Worm (Caenorhabditis elegans) whole organism, young adult: ENCODE results near the gene ins-10.
A peak's percentile ranks its signal among the peaks of the same experiment; 100 is the strongest.

Experiments used
- B0261.1 ChIP-seq: sonication (generic microtip); optimal IDR thresholded peaks from 2 replicates; lab custom pipeline; 2016; ENCODE audit warnings: mild to moderate bottlenecking, missing genetic modification characterization, moderate library complexity, missing compliant biosample characterization
- C17E4.6 ChIP-seq: fragments of 200-800 bp; sonication (Bioruptor generic); IDR thresholded peaks from 2 replicates; pipeline ENCODE4 v1.3.6; 2022; ENCODE audit warnings: missing genetic modification reagents, missing genetic modification characterization, missing compliant biosample characterization
- F10E7.11 ChIP-seq: sonication (generic microtip); optimal IDR thresholded peaks from 2 replicates; lab custom pipeline; 2017; ENCODE audit warnings: mild to moderate bottlenecking, missing genetic modification characterization, moderate library complexity, missing compliant biosample characterization
- F33H1.4 ChIP-seq: fragments of 200-800 bp; sonication (Bioruptor generic); IDR thresholded peaks from 2 replicates; pipeline ENCODE4 v1.3.6; 2022; ENCODE audit warnings: missing genetic modification reagents, missing genetic modification characterization, missing compliant biosample characterization
- F39B2.1 ChIP-seq: fragments of 200-800 bp; sonication (Bioruptor generic); IDR thresholded peaks from 2 replicates; pipeline ENCODE4 v1.3.6; 2022; ENCODE audit warnings: missing genetic modification reagents, missing genetic modification characterization, missing compliant biosample characterization
- Y53F4B.3 ChIP-seq: fragments of 200-800 bp; sonication (Bioruptor generic); IDR thresholded peaks from 2 replicates; pipeline ENCODE4 v1.3.6; 2022; ENCODE audit warnings: missing genetic modification reagents, missing genetic modification characterization, missing compliant biosample characterization
- Y53G8AR.9 ChIP-seq: fragments of 200-800 bp; sonication (Bioruptor generic); conservative IDR thresholded peaks from 2 replicates; pipeline ENCODE4 v1.3.6; 2022; ENCODE audit warnings: missing genetic modification reagents, missing genetic modification characterization, missing compliant biosample characterization
- Y67H2A.10 ChIP-seq: fragments of 200-800 bp; sonication (Bioruptor generic); conservative IDR thresholded peaks from 2 replicates; pipeline ENCODE4 v1.3.6; 2022; ENCODE audit warnings: missing genetic modification reagents, missing genetic modification characterization, missing compliant biosample characterization
- ama-1 ChIP-seq, 3 experiments: fragments of 150-350 bp in 1 of 3; sonication (generic microtip) in 2 of 3; optimal IDR thresholded peaks; 2 replicates each; lab custom pipeline; 2014 to 2018; ENCODE audit warnings: missing biosample characterization in 2 of 3, missing genetic modification characterization in 2 of 3, missing genetic modification reagents in 2 of 3
- atf-7 ChIP-seq: sonication (generic microtip); optimal IDR thresholded peaks from 2 replicates; lab custom pipeline; 2017; ENCODE audit warnings: mild to moderate bottlenecking, missing genetic modification characterization, missing compliant biosample characterization
- athp-1 ChIP-seq: sonication (generic microtip); optimal IDR thresholded peaks from 2 replicates; lab custom pipeline; 2017; ENCODE audit warnings: mild to moderate bottlenecking, missing genetic modification characterization, missing compliant biosample characterization
- attf-5 ChIP-seq: fragments of 200-800 bp; sonication (Bioruptor generic); optimal IDR thresholded peaks from 2 replicates; lab custom pipeline; 2018; ENCODE audit warnings: mild to moderate bottlenecking, missing genetic modification characterization, missing compliant biosample characterization
- ccch-3 ChIP-seq: fragments of 200-800 bp; sonication (Bioruptor generic); optimal IDR thresholded peaks from 2 replicates; lab custom pipeline; 2018; ENCODE audit warnings: mild to moderate bottlenecking, missing genetic modification characterization, missing compliant biosample characterization
- cebp-1 ChIP-seq, 2 experiments: fragments of 200-800 bp in 1 of 2; sonication (Bioruptor generic) in 1 of 2; sonication (generic microtip) in 1 of 2; IDR thresholded peaks in 1 of 2; optimal IDR thresholded peaks in 1 of 2; 2 replicates each; pipeline versions ENCODE4 v1.3.6 to Lab custom; 2017 to 2022; ENCODE audit warnings: missing compliant biosample characterization in 2 of 2, missing genetic modification characterization in 2 of 2, mild to moderate bottlenecking in 1 of 2, missing genetic modification reagents in 1 of 2, moderate library complexity in 1 of 2
- ceh-100 ChIP-seq: fragments of 200-800 bp; sonication (Bioruptor generic); IDR thresholded peaks from 2 replicates; pipeline ENCODE4 v1.3.6; 2022; ENCODE audit warnings: missing genetic modification reagents, missing genetic modification characterization, missing compliant biosample characterization
- ceh-27 ChIP-seq: fragments of 200-800 bp; sonication (Bioruptor generic); optimal IDR thresholded peaks from 2 replicates; lab custom pipeline; 2018; ENCODE audit warnings: mild to moderate bottlenecking, missing genetic modification characterization, moderate library complexity, missing compliant biosample characterization
- chd-7 ChIP-seq: sonication (generic microtip); optimal IDR thresholded peaks from 2 replicates; lab custom pipeline; 2016; ENCODE audit warnings: mild to moderate bottlenecking, missing genetic modification characterization, moderate library complexity, missing compliant biosample characterization
- dpff-1 ChIP-seq: sonication (generic microtip); optimal IDR thresholded peaks from 2 replicates; lab custom pipeline; 2017; ENCODE audit warnings: mild to moderate bottlenecking, missing genetic modification characterization, missing compliant biosample characterization
- egl-44 ChIP-seq: fragments of 200-800 bp; sonication (Bioruptor generic); IDR thresholded peaks from 2 replicates; pipeline ENCODE4 v1.3.6; 2022; ENCODE audit warnings: missing genetic modification reagents, missing genetic modification characterization, missing compliant biosample characterization
- ets-4 ChIP-seq: fragments of 200-800 bp; sonication (Bioruptor generic); optimal IDR thresholded peaks from 2 replicates; lab custom pipeline; 2018; ENCODE audit warnings: mild to moderate bottlenecking, missing genetic modification characterization, missing compliant biosample characterization
- hlh-12 ChIP-seq: sonication (generic microtip); optimal IDR thresholded peaks from 2 replicates; lab custom pipeline; 2016; ENCODE audit warnings: missing genetic modification characterization, missing compliant biosample characterization
- hmg-20 ChIP-seq: fragments of 200-800 bp; sonication (Bioruptor generic); IDR thresholded peaks from 2 replicates; pipeline ENCODE4 v1.3.6; 2022; ENCODE audit warnings: missing genetic modification reagents, missing genetic modification characterization, missing compliant biosample characterization
- let-607 ChIP-seq, 2 experiments: fragments of 200-800 bp in 1 of 2; sonication (Bioruptor generic) in 1 of 2; sonication (generic microtip) in 1 of 2; optimal IDR thresholded peaks; 2 replicates each; lab custom pipeline; 2016 to 2018; ENCODE audit warnings: mild to moderate bottlenecking in 2 of 2, missing compliant biosample characterization in 2 of 2, missing genetic modification characterization in 2 of 2, moderate library complexity in 2 of 2, missing genotype in 1 of 2
- lin-26 ChIP-seq: fragments of 200-800 bp; sonication (Bioruptor generic); IDR thresholded peaks from 2 replicates; pipeline ENCODE4 v1.3.6; 2022; ENCODE audit warnings: missing genetic modification reagents, missing genetic modification characterization, missing compliant biosample characterization
- lin-40 ChIP-seq: sonication (generic microtip); optimal IDR thresholded peaks from 2 replicates; lab custom pipeline; 2016; ENCODE audit warnings: missing genetic modification characterization, mild to moderate bottlenecking, missing compliant biosample characterization, missing genotype, missing genetic modification reagents
- lin-54 ChIP-seq: fragments of 200-800 bp; sonication (Bioruptor generic); optimal IDR thresholded peaks from 2 replicates; lab custom pipeline; 2018; ENCODE audit warnings: mild to moderate bottlenecking, missing genetic modification characterization, missing compliant biosample characterization
- lir-1 ChIP-seq: fragments of 200-800 bp; sonication (Bioruptor generic); conservative IDR thresholded peaks from 2 replicates; pipeline ENCODE4 v1.3.6; 2022; ENCODE audit warnings: missing genetic modification reagents, missing genetic modification characterization, missing compliant biosample characterization
- madf-10 ChIP-seq: sonication (generic microtip); optimal IDR thresholded peaks from 2 replicates; lab custom pipeline; 2016; ENCODE audit warnings: mild to moderate bottlenecking, missing genetic modification characterization, missing compliant biosample characterization
- mcd-1 ChIP-seq: fragments of 200-800 bp; sonication (Bioruptor generic); IDR thresholded peaks from 2 replicates; pipeline ENCODE4 v1.3.6; 2022; ENCODE audit warnings: missing genetic modification reagents, missing genetic modification characterization, missing compliant biosample characterization
- mxl-1 ChIP-seq: sonication (generic microtip); optimal IDR thresholded peaks from 2 replicates; lab custom pipeline; 2016; ENCODE audit warnings: missing genetic modification characterization, missing compliant biosample characterization
- nfya-2 ChIP-seq: fragments of 200-800 bp; sonication (Bioruptor generic); IDR thresholded peaks from 2 replicates; pipeline ENCODE4 v1.3.6; 2022; ENCODE audit warnings: missing genetic modification reagents, missing genetic modification characterization, missing compliant biosample characterization
- nhr-27 ChIP-seq: fragments of 200-800 bp; sonication (Bioruptor generic); optimal IDR thresholded peaks from 2 replicates; lab custom pipeline; 2018; ENCODE audit warnings: mild to moderate bottlenecking, missing genetic modification characterization, moderate library complexity, missing compliant biosample characterization
- repo-1 ChIP-seq: sonication (generic microtip); optimal IDR thresholded peaks from 2 replicates; lab custom pipeline; 2017; ENCODE audit warnings: mild to moderate bottlenecking, missing genetic modification characterization, missing compliant biosample characterization
- somi-1 ChIP-seq: fragments of 200-800 bp; sonication (Bioruptor generic); optimal IDR thresholded peaks from 2 replicates; lab custom pipeline; 2018; ENCODE audit warnings: mild to moderate bottlenecking, missing genetic modification characterization, missing compliant biosample characterization
- sptf-2 ChIP-seq: fragments of 200-800 bp; sonication (Bioruptor generic); optimal IDR thresholded peaks from 2 replicates; lab custom pipeline; 2018; ENCODE audit warnings: mild to moderate bottlenecking, missing genetic modification characterization, missing compliant biosample characterization
- tbp1 ChIP-seq: fragments of 200-800 bp; sonication (Bioruptor generic); optimal IDR thresholded peaks from 2 replicates; lab custom pipeline; 2018; ENCODE audit warnings: mild to moderate bottlenecking, missing genetic modification characterization, missing compliant biosample characterization
- zfh-2 ChIP-seq: fragments of 200-800 bp; sonication (Bioruptor generic); conservative IDR thresholded peaks from 2 replicates; pipeline ENCODE4 v1.3.6; 2022; ENCODE audit warnings: missing genetic modification reagents, missing genetic modification characterization, missing compliant biosample characterization
- zim-3 ChIP-seq: sonication (generic microtip); optimal IDR thresholded peaks from 2 replicates; lab custom pipeline; 2017; ENCODE audit warnings: mild to moderate bottlenecking, missing genetic modification characterization, moderate library complexity, missing compliant biosample characterization
- ztf-26 ChIP-seq: sonication (generic microtip); optimal IDR thresholded peaks from 2 replicates; lab custom pipeline; 2017; ENCODE audit warnings: missing genetic modification characterization, missing compliant biosample characterization
- ztf-28 ChIP-seq: fragments of 200-800 bp; sonication (Bioruptor generic); IDR thresholded peaks from 2 replicates; pipeline ENCODE4 v1.3.6; 2022; ENCODE audit warnings: missing genetic modification reagents, missing genetic modification characterization, missing compliant biosample characterization

ins-10 gene

ce11 chrV:14003587-14004156 lies 30.1 kb upstream of the ins-10 start:
- TF ChIP-seq mxl-1 (tag; lab: Kevin White, UChicago) (no peak), cebp-1 (GFP tag; IDR thresholded peaks at IDR 0.05; lab: Robert Waterston, UW) (no peak), cebp-1 (tag; optimal IDR thresholded peaks at IDR 0.05; lab: Kevin White, UChicago) (peak; percentile 17), Y53F4B.3 (GFP tag; lab: Robert Waterston, UW) (no peak), F39B2.1 (GFP tag; lab: Robert Waterston, UW) (no peak), lir-1 (GFP tag; lab: Robert Waterston, UW) (no peak), zfh-2 (GFP tag; lab: Robert Waterston, UW) (peak; percentile 21; the same call in 1 of the 2 replicates), ceh-100 (GFP tag; lab: Robert Waterston, UW) (no peak)

ce11 chrV:14004342-14004741 lies 29.4 kb upstream of the ins-10 start:
- TF ChIP-seq cebp-1 (GFP tag; IDR thresholded peaks at IDR 0.05; lab: Robert Waterston, UW) (no peak), cebp-1 (tag; optimal IDR thresholded peaks at IDR 0.05; lab: Kevin White, UChicago) (peak; percentile 42), hlh-12 (tag; lab: Kevin White, UChicago) (no peak)

- TF ChIP-seq athp-1 (tag; lab: Kevin White, UChicago) (no peak), ets-4 (no peak), ztf-26 (tag; lab: Kevin White, UChicago) (no peak), madf-10 (tag; lab: Kevin White, UChicago) (no peak), let-607 (tag; optimal IDR thresholded peaks at IDR 0.05; lab: Kevin White, UChicago) (no peak), F33H1.4 (GFP tag; lab: Robert Waterston, UW) (no peak), egl-44 (no peak), ceh-27 (GFP tag; lab: Kevin White, UChicago) (no peak), chd-7 (no peak), zim-3 (no peak), hmg-20 (GFP tag; lab: Robert Waterston, UW) (no peak), zfh-2 (GFP tag; lab: Robert Waterston, UW) (no peak), C17E4.6 (no peak), atf-7 (tag; lab: Kevin White, UChicago) (no peak), nhr-27 (tag; lab: Kevin White, UChicago) (no peak), ama-1 (optimal IDR thresholded peaks at IDR 0.05; lab: Kevin White, UChicago) (no peak), ama-1 (GFP tag; optimal IDR thresholded peaks at IDR 0.05; lab: Kevin White, UChicago) (no peak), mcd-1 (no peak), ccch-3 (no peak)
These were observed 27.9 kb upstream of the ins-10 start, which contains the start of gene ric-7 for ce11 chrV:14005812-14006211. ric-7 (minus strand) TSS chrV:14005912.

DNA sequence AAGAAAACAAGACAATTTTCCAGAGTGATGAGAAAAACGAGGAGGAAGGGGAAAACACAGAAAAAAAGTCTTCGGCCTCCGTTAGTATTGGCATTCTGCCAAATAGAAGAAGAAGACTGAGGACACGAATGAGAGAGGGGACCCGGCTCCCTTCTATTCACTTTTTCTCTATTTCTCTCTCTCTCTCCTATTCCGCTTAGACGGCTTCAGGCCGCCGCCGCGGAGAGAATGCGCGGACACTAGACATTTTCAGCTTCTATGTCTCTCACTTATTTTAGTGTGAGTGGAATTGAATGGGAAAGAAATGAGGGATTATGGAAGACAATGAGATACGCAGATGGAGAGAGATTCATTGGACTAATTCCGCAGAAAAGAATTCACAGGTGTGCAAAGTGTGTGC lies 26.9 kb upstream of the ins-10 start:
- TF ChIP-seq Y67H2A.10 (GFP tag; lab: Robert Waterston, UW): no peak
- TF ChIP-seq atf-7 (tag; lab: Kevin White, UChicago): no peak
- TF ChIP-seq zfh-2 (GFP tag; lab: Robert Waterston, UW): 0 out of 2 replicates have a peak, but pooled peaks have one; percentile 16

ce11 chrV:14008353-14008859 lies 25.3 kb upstream of the ins-10 start:
- no peak for TF ChIP-seq sptf-2 (GFP tag; lab: Kevin White, UChicago)
- peak; percentile 14 for TF ChIP-seq somi-1
- peak; percentile 30; the same call in 1 of the 2 replicates for TF ChIP-seq lin-26 (GFP tag; lab: Robert Waterston, UW)
- peak; percentile 77 for TF ChIP-seq repo-1 (tag; lab: Kevin White, UChicago)
- TF ChIP-seq lin-54: peak; percentile 43
- peak; percentile 12 for TF ChIP-seq atf-7 (tag; lab: Kevin White, UChicago)
- peak; percentile 61 for TF ChIP-seq Y53G8AR.9 (GFP tag; lab: Robert Waterston, UW)
- no peak for TF ChIP-seq ztf-28
- TF ChIP-seq B0261.1 (tag; lab: Kevin White, UChicago): no peak
- TF ChIP-seq attf-5 (GFP tag; lab: Kevin White, UChicago): peak; percentile 61
- peak; percentile 22 for TF ChIP-seq madf-10 (tag; lab: Kevin White, UChicago)
- TF ChIP-seq lin-40: peak; percentile 36
- 0 out of 2 replicates have a peak, but pooled peaks have one; percentile 27 for TF ChIP-seq C17E4.6
- no peak for TF ChIP-seq dpff-1
- TF ChIP-seq F10E7.11 (tag; lab: Kevin White, UChicago): peak; percentile 44
- peak; percentile 76; the same call in 1 of the 2 replicates for TF ChIP-seq nfya-2
- no peak for TF ChIP-seq tbp1
